Worm (Caenorhabditis elegans): ENCODE results near the gene C27D6.15.

DNA sequence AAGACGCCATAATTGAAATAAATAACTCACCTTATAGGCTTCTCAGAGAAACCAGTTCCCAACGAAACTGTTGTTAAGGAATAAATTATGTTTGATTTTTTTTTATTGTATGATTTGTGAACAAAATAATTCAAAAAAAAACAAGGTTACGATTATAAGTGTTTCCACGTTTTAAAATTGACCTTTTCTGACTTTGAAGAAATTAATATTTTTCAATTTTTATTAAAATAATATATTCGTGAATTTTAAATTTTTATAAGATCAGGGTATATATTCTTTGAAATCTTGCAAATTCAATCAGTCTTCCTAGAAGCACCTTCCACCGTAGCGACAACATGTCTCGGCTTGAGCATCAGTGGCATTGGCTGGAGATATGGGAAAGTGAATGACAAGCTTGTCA is 2.7 kb downstream of the C27D6.15 start, which contains the start of gene C27D6.3:
- no peak for TF ChIP-seq unc-39 (tag; optimal IDR thresholded peaks at IDR 0.05)
- TF ChIP-seq alr-1 (tag; optimal IDR thresholded peaks at IDR 0.05) = no peak
- TF ChIP-seq zag-1 (tag; optimal IDR thresholded peaks at IDR 0.05) = no peak
- TF ChIP-seq elt-3 (tag; optimal IDR thresholded peaks at IDR 0.05) = no peak
- no peak for TF ChIP-seq nhr-11 (tag; optimal IDR thresholded peaks at IDR 0.05)
- TF ChIP-seq lin-13 (GFP tag; optimal IDR thresholded peaks at IDR 0.05) = no peak
- no peak for TF ChIP-seq ztf-11 (tag; optimal IDR thresholded peaks at IDR 0.05)
